Comparison of ENCODE assay signal across 1 fruit fly cellular context in the genomic region with DNA sequence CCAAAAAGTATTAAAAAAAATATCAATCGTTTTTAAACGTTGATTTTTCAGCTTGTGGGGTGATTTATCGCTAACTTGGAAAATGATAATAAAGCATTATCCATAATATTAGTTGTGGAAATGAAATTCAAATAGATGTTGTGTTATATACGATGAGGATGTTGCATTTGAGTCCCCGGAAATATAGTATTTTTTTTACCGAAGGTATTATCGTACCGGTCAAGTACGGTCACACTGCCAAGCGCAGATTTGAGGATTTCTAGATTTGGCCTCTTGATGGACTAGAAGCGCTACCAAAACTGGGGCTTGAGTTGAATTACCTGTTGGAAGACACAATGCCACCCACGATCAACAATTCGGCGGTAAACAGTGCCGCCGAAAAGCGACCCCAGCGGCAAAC.
TF ChIP-seq lines count a peak whose summit lies in the region.

No protein-coding gene starts in this region.

TF ChIP-seq in whole organism, embryonic, 481 proteins besides CTCF, POLR2A, EP300 and RAD21 (continued from another document and continues in another):
- TF ChIP-seq CG4617 (GFP tag; optimal IDR thresholded peaks at IDR 0.05; lab: Kevin White, UChicago; ENCODE audit: borderline replicate concordance) (peak; percentile 79), inv (GFP tag; IDR thresholded peaks at IDR 0.05; lab: Robert Waterston, UW; ENCODE audit: partially characterized antibody) (no peak), luna (GFP tag; optimal IDR thresholded peaks at IDR 0.05; lab: Kevin White, UChicago) (no peak), nerfin-1 (tag; optimal IDR thresholded peaks at IDR 0.05; lab: Kevin White, UChicago) (no peak), maf-S (GFP tag; optimal IDR thresholded peaks at IDR 0.05; lab: Kevin White, UChicago) (no peak), dmrt11E (tag; optimal IDR thresholded peaks at IDR 0.05; lab: Kevin White, UChicago) (no peak), phol (tag; optimal IDR thresholded peaks at IDR 0.05; lab: Kevin White, UChicago) (peak; percentile 65), Drgx (GFP tag; IDR thresholded peaks at IDR 0.05; lab: Robert Waterston, UW) (no peak), CG7839 (tag; optimal IDR thresholded peaks at IDR 0.05; lab: Kevin White, UChicago) (peak; percentile 58), CG11695 (GFP tag; IDR thresholded peaks at IDR 0.05; lab: Robert Waterston, UW) (no peak), CG10147 (GFP tag; optimal IDR thresholded peaks at IDR 0.05; lab: Kevin White, UChicago) (no peak), knrl (GFP tag; IDR thresholded peaks at IDR 0.05; lab: Robert Waterston, UW; ENCODE audit: partially characterized antibody) (no peak; the same call in 2 of the 3 replicates), Atf3 (GFP tag; optimal IDR thresholded peaks at IDR 0.05; lab: Kevin White, UChicago) (no peak), bigmax (GFP tag; optimal IDR thresholded peaks at IDR 0.05; lab: Kevin White, UChicago) (no peak), her (GFP tag; optimal IDR thresholded peaks at IDR 0.05; lab: Kevin White, UChicago) (peak; percentile 98), CG15601 (tag; optimal IDR thresholded peaks at IDR 0.05; lab: Kevin White, UChicago) (no peak), CG8765 (GFP tag; IDR thresholded peaks at IDR 0.05; lab: Robert Waterston, UW) (no peak), fru (optimal IDR thresholded peaks at IDR 0.05; lab: Kevin White, UChicago) (no peak), D19A (tag; optimal IDR thresholded peaks at IDR 0.05; lab: Kevin White, UChicago) (peak; percentile 3), CG11456 (GFP tag; IDR thresholded peaks at IDR 0.05; lab: Robert Waterston, UW) (0 out of 3 replicates have a peak, but pooled peaks have one; percentile 14), CG9876 (GFP tag; optimal IDR thresholded peaks at IDR 0.05; lab: Kevin White, UChicago) (peak; percentile 2), corto (GFP tag; optimal IDR thresholded peaks at IDR 0.05; lab: Kevin White, UChicago) (no peak), CG14860 (GFP tag; IDR thresholded peaks at IDR 0.05; lab: Robert Waterston, UW; ENCODE audit: partially characterized antibody) (no peak), CG13123 (GFP tag; optimal IDR thresholded peaks at IDR 0.05; lab: Kevin White, UChicago) (peak; percentile 13), fd64A (GFP tag; optimal IDR thresholded peaks at IDR 0.05; lab: Kevin White, UChicago) (no peak), CG34422 (GFP tag; IDR thresholded peaks at IDR 0.05; lab: Robert Waterston, UW) (peak; percentile 80), Tbp (GFP tag; optimal IDR thresholded peaks at IDR 0.05; lab: Kevin White, UChicago) (no peak), Sry-β (GFP tag; optimal IDR thresholded peaks at IDR 0.05; lab: Kevin White, UChicago) (no peak), CG15514 (GFP tag; optimal IDR thresholded peaks at IDR 0.05; lab: Kevin White, UChicago) (peak; percentile 19), shn (GFP tag; optimal IDR thresholded peaks at IDR 0.05; lab: Kevin White, UChicago) (no peak), gcm2 (GFP tag; optimal IDR thresholded peaks at IDR 0.05; lab: Kevin White, UChicago) (no peak), pros (GFP tag; optimal IDR thresholded peaks at IDR 0.05; lab: Kevin White, UChicago) (no peak), dmrt99B (tag; optimal IDR thresholded peaks at IDR 0.05; lab: Kevin White, UChicago) (no peak), CG10321 (GFP tag; IDR thresholded peaks at IDR 0.05; lab: Robert Waterston, UW) (no peak), CG31441 (GFP tag; IDR thresholded peaks at IDR 0.05; lab: Robert Waterston, UW) (no peak; the same call in 1 of the 2 replicates), CG32772 (GFP tag; IDR thresholded peaks at IDR 0.05; lab: Robert Waterston, UW) (no peak), exex (tag; optimal IDR thresholded peaks at IDR 0.05; lab: Kevin White, UChicago) (no peak), Spps (tag; optimal IDR thresholded peaks at IDR 0.05; lab: Kevin White, UChicago) (no peak), gce (GFP tag; IDR thresholded peaks at IDR 0.05; lab: Robert Waterston, UW) (no peak), ewg (GFP tag; optimal IDR thresholded peaks at IDR 0.05; lab: Kevin White, UChicago) (peak; percentile 11), pzg (GFP tag; optimal IDR thresholded peaks at IDR 0.05; lab: Kevin White, UChicago) (peak; percentile 72), tll (GFP tag; optimal IDR thresholded peaks at IDR 0.05; lab: Kevin White, UChicago) (no peak), CG33213 (GFP tag; optimal IDR thresholded peaks at IDR 0.05; lab: Kevin White, UChicago) (peak; percentile 44), Opbp (GFP tag; IDR thresholded peaks at IDR 0.05; lab: Robert Waterston, UW; ENCODE audit: partially characterized antibody) (no peak), Hr51 (GFP tag; optimal IDR thresholded peaks at IDR 0.05; lab: Kevin White, UChicago) (no peak), al (GFP tag; IDR thresholded peaks at IDR 0.05; lab: Robert Waterston, UW) (0 out of 2 replicates have a peak, but pooled peaks have one; percentile 14), Dip2 (GFP tag; IDR thresholded peaks at IDR 0.05; lab: Robert Waterston, UW) (no peak), CG9932 (GFP tag; IDR thresholded peaks at IDR 0.05; lab: Robert Waterston, UW) (peak; percentile 43), CG13775 (GFP tag; optimal IDR thresholded peaks at IDR 0.05; lab: Kevin White, UChicago) (peak; percentile 44), CrebB (tag; optimal IDR thresholded peaks at IDR 0.05; lab: Kevin White, UChicago) (no peak), amos (GFP tag; IDR thresholded peaks at IDR 0.05; lab: Robert Waterston, UW; ENCODE audit: partially characterized antibody) (0 out of 2 replicates have a peak, but pooled peaks have one; percentile 25), vvl (GFP tag; IDR thresholded peaks at IDR 0.05; lab: Robert Waterston, UW) (no peak; the same call in 1 of the 2 replicates), Blimp-1 (GFP tag; optimal IDR thresholded peaks at IDR 0.05; lab: Kevin White, UChicago) (no peak), dpn (GFP tag; optimal IDR thresholded peaks at IDR 0.05; lab: Kevin White, UChicago) (peak; percentile 27 to 51), CG10565 (GFP tag; optimal IDR thresholded peaks at IDR 0.05; lab: Kevin White, UChicago) (no peak), caup (GFP tag; optimal IDR thresholded peaks at IDR 0.05; lab: Kevin White, UChicago; ENCODE audit: severe bottlenecking) (no peak), Hand (GFP tag; optimal IDR thresholded peaks at IDR 0.05; lab: Kevin White, UChicago) (no peak), CG6683 (GFP tag; optimal IDR thresholded peaks at IDR 0.05; lab: Kevin White, UChicago) (no peak), D19B (GFP tag; optimal IDR thresholded peaks at IDR 0.05; lab: Kevin White, UChicago) (no peak), esg (GFP tag; conservative IDR thresholded peaks at IDR 0.05; lab: Robert Waterston, UW) (peak; percentile 19; the same call in 1 of the 2 replicates), NK7.1 (GFP tag; optimal IDR thresholded peaks at IDR 0.05; lab: Kevin White, UChicago) (no peak), mld (GFP tag; IDR thresholded peaks at IDR 0.05; lab: Robert Waterston, UW; ENCODE audit: partially characterized antibody) (no peak), B-H1 (GFP tag; IDR thresholded peaks at IDR 0.05; lab: Robert Waterston, UW) (no peak), CG17829 (tag; optimal IDR thresholded peaks at IDR 0.05; lab: Kevin White, UChicago) (peak; percentile 50), CG5180 (GFP tag; optimal IDR thresholded peaks at IDR 0.05; lab: Kevin White, UChicago) (no peak), Aef1 (GFP tag; IDR thresholded peaks at IDR 0.05; lab: Robert Waterston, UW) (no peak), p53 (GFP tag; optimal IDR thresholded peaks at IDR 0.05; lab: Kevin White, UChicago) (no peak), CG8944 (GFP tag; optimal IDR thresholded peaks at IDR 0.05; lab: Kevin White, UChicago) (peak; percentile 17), MESR4 (GFP tag; optimal IDR thresholded peaks at IDR 0.05; lab: Kevin White, UChicago) (peak; percentile 75), CG12236 (GFP tag; optimal IDR thresholded peaks at IDR 0.05; lab: Kevin White, UChicago) (no peak), dati (GFP tag; IDR thresholded peaks at IDR 0.05; lab: Robert Waterston, UW) (no peak), CG9437 (GFP tag; optimal IDR thresholded peaks at IDR 0.05; lab: Kevin White, UChicago) (no peak), CG4820 (GFP tag; optimal IDR thresholded peaks at IDR 0.05; lab: Kevin White, UChicago) (no peak), Sox102F (GFP tag; optimal IDR thresholded peaks at IDR 0.05; lab: Kevin White, UChicago) (peak; percentile 47), emc (GFP tag; optimal IDR thresholded peaks at IDR 0.05; lab: Kevin White, UChicago) (no peak), CG17361 (GFP tag; IDR thresholded peaks at IDR 0.05; lab: Robert Waterston, UW) (peak; percentile 55), jigr1 (GFP tag; IDR thresholded peaks at IDR 0.05; lab: Robert Waterston, UW) (no peak), Pdp1 (GFP tag; optimal IDR thresholded peaks at IDR 0.05; lab: Kevin White, UChicago) (peak in 1 of 2 experiments; percentile 24), CG16779 (GFP tag; IDR thresholded peaks at IDR 0.05; lab: Robert Waterston, UW) (no peak), CG14441 (GFP tag; IDR thresholded peaks at IDR 0.05; lab: Robert Waterston, UW) (peak; percentile 19; the same call in 1 of the 2 replicates), HLH4C (GFP tag; IDR thresholded peaks at IDR 0.05; lab: Robert Waterston, UW; ENCODE audit: partially characterized antibody) (no peak), CG14050 (GFP tag; IDR thresholded peaks at IDR 0.05; lab: Robert Waterston, UW) (0 out of 3 replicates have a peak, but pooled peaks have one; percentile 28), schlank (tag; optimal IDR thresholded peaks at IDR 0.05; lab: Kevin White, UChicago) (no peak), CG10267 (tag; optimal IDR thresholded peaks at IDR 0.05; lab: Kevin White, UChicago) (peak; percentile 43), cad (GFP tag; optimal IDR thresholded peaks at IDR 0.05; lab: Kevin White, UChicago) (no peak), sna (GFP tag; IDR thresholded peaks at IDR 0.05; lab: Robert Waterston, UW; ENCODE audit: partially characterized antibody) (no peak), pb (GFP tag; optimal IDR thresholded peaks at IDR 0.05; lab: Kevin White, UChicago) (no peak), CG18619 (GFP tag; optimal IDR thresholded peaks at IDR 0.05; lab: Kevin White, UChicago) (no peak), CG17612 (GFP tag; IDR thresholded peaks at IDR 0.05; lab: Robert Waterston, UW) (no peak), CG12155 (GFP tag; optimal IDR thresholded peaks at IDR 0.05; lab: Kevin White, UChicago) (peak; percentile 16), Trl (optimal IDR thresholded peaks at IDR 0.05; lab: Kevin White, UChicago) (no peak), Trl (GFP tag; optimal IDR thresholded peaks at IDR 0.05; lab: Kevin White, UChicago) (no peak), HLH3B (GFP tag; IDR thresholded peaks at IDR 0.05; lab: Robert Waterston, UW) (no peak), NFAT (GFP tag; IDR thresholded peaks at IDR 0.05; lab: Robert Waterston, UW) (no peak), CG32532 (GFP tag; IDR thresholded peaks at IDR 0.05; lab: Robert Waterston, UW) (peak; percentile 59), CG13296 (GFP tag; optimal IDR thresholded peaks at IDR 0.05; lab: Kevin White, UChicago) (no peak), ato (GFP tag; IDR thresholded peaks at IDR 0.05; lab: Robert Waterston, UW; ENCODE audit: partially characterized antibody) (no peak), CG3163 (GFP tag; optimal IDR thresholded peaks at IDR 0.05; lab: Kevin White, UChicago) (no peak), CG4360 (GFP tag; IDR thresholded peaks at IDR 0.05; lab: Robert Waterston, UW) (no peak), CG17802 (tag; optimal IDR thresholded peaks at IDR 0.05; lab: Kevin White, UChicago) (peak; percentile 81), CG4328 (GFP tag; optimal IDR thresholded peaks at IDR 0.05; lab: Kevin White, UChicago) (no peak), CG16815 (GFP tag; optimal IDR thresholded peaks at IDR 0.05; lab: Kevin White, UChicago) (no peak), lab (GFP tag; optimal IDR thresholded peaks at IDR 0.05; lab: Kevin White, UChicago) (no peak), C15 (GFP tag; IDR thresholded peaks at IDR 0.05; lab: Robert Waterston, UW) (no peak), CG11560 (tag; IDR thresholded peaks at IDR 0.05; lab: Robert Waterston, UW) (no peak), ken (GFP tag; IDR thresholded peaks at IDR 0.05; lab: Robert Waterston, UW) (peak; percentile 57; the same call in 1 of the 3 replicates), CG9797 (GFP tag; optimal IDR thresholded peaks at IDR 0.05; lab: Kevin White, UChicago) (peak; percentile 85), CG10366 (GFP tag; IDR thresholded peaks at IDR 0.05; lab: Robert Waterston, UW) (peak; percentile 22; the same call in 1 of the 2 replicates), insv (GFP tag; optimal IDR thresholded peaks at IDR 0.05; lab: Kevin White, UChicago) (peak in 1 of 2 experiments; percentile 12), B-H2 (GFP tag; optimal IDR thresholded peaks at IDR 0.05; lab: Kevin White, UChicago) (no peak), CG7372 (GFP tag; IDR thresholded peaks at IDR 0.05; lab: Robert Waterston, UW) (no peak), psq (GFP tag; optimal IDR thresholded peaks at IDR 0.05; lab: Kevin White, UChicago) (no peak), so (GFP tag; IDR thresholded peaks at IDR 0.05; lab: Robert Waterston, UW) (no peak), CG5953 (GFP tag; IDR thresholded peaks at IDR 0.05; lab: Robert Waterston, UW) (no peak), Dll (GFP tag; IDR thresholded peaks at IDR 0.05; lab: Robert Waterston, UW; ENCODE audit: partially characterized antibody) (no peak), CG4707 (GFP tag; optimal IDR thresholded peaks at IDR 0.05; lab: Kevin White, UChicago) (no peak), tap (tag; optimal IDR thresholded peaks at IDR 0.05; lab: Kevin White, UChicago) (no peak), CG17328 (GFP tag; IDR thresholded peaks at IDR 0.05; lab: Robert Waterston, UW) (peak; percentile 43), CG11093 (GFP tag; IDR thresholded peaks at IDR 0.05; lab: Robert Waterston, UW) (no peak), Lpt (GFP tag; optimal IDR thresholded peaks at IDR 0.05; lab: Kevin White, UChicago) (no peak), Hey (tag; optimal IDR thresholded peaks at IDR 0.05; lab: Kevin White, UChicago) (no peak), grn (GFP tag; optimal IDR thresholded peaks at IDR 0.05; lab: Kevin White, UChicago) (no peak), eve (GFP tag; optimal IDR thresholded peaks at IDR 0.05; lab: Kevin White, UChicago) (no peak), Antp (GFP tag; optimal IDR thresholded peaks at IDR 0.05; lab: Kevin White, UChicago) (no peak), CG8388 (GFP tag; optimal IDR thresholded peaks at IDR 0.05; lab: Kevin White, UChicago) (peak; percentile 35), CG11696 (GFP tag; IDR thresholded peaks at IDR 0.05; lab: Robert Waterston, UW) (no peak), Atf6 (GFP tag; IDR thresholded peaks at IDR 0.05; lab: Robert Waterston, UW) (no peak), ems (GFP tag; optimal IDR thresholded peaks at IDR 0.05; lab: Kevin White, UChicago) (no peak), otp (GFP tag; IDR thresholded peaks at IDR 0.05; lab: Robert Waterston, UW) (no peak)
